Fruit fly (Drosophila melanogaster): ENCODE data around the gene Tlk.

dm6 chrX:3774277-3774676 lies 54.5 kb downstream of the Tlk start:
- peak; percentile 91 for TF ChIP-seq Hr96 (GFP tag; optimal IDR thresholded peaks at IDR 0.05)
- TF ChIP-seq Mnt (GFP tag; optimal IDR thresholded peaks at IDR 0.05): peak; percentile 83
- peak; percentile 100 for TF ChIP-seq bab1 (GFP tag; optimal IDR thresholded peaks at IDR 0.05)
- peak; percentile 99 for TF ChIP-seq CG7101 (tag; optimal IDR thresholded peaks at IDR 0.05)
- TF ChIP-seq kay (GFP tag; ENCODE audit: borderline replicate concordance): peak; percentile 89
- TF ChIP-seq CG33017 (tag; optimal IDR thresholded peaks at IDR 0.05): peak; percentile 93
- TF ChIP-seq CG5204 (GFP tag; optimal IDR thresholded peaks at IDR 0.05): peak; percentile 84
